Fruit fly (Drosophila melanogaster): ENCODE measurements around the gene Mhc.

Gene Mhc

DNA sequence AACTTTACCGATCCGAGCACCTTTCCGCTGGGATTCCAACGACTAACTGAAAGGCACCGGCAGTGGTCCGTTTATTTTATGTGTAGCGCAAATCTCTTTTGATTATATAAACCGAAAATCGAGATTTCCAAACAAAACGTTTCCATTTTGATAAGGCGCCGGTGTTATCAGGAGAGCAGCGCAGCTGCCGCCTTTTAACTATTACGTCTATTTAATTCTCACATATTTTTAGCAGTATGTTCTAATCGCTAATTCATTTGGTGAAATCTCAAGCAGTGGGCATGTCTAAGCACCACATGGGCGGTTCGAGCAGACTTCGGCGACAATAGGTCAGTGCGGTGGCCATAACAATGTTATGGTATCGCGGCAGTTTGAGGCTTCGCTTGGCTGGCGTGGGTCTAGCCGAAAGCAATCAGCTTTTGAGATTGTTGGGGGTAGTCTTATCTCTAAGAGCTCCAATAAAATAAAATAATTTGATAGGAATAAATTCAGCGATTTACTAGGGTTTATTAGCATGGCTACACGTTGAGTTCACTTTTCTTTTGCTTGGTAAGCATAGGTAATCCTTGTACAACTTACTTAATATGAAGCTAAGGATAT, 24.4 kb downstream of the Mhc start, which contains the start of gene Cyt-b5-r (continued):
- no peak for TF ChIP-seq D19B (GFP tag; optimal IDR thresholded peaks at IDR 0.05)
- TF ChIP-seq lilli (GFP tag; optimal IDR thresholded peaks at IDR 0.05), result no peak
- no peak for TF ChIP-seq CG10147 (GFP tag; optimal IDR thresholded peaks at IDR 0.05)
- no peak for TF ChIP-seq unc-4 (GFP tag; IDR thresholded peaks at IDR 0.05; ENCODE audit: partially characterized antibody)
- TF ChIP-seq sd (tag; optimal IDR thresholded peaks at IDR 0.05), result peak; percentile 58
- TF ChIP-seq CG17802 (tag; optimal IDR thresholded peaks at IDR 0.05), result no peak
- no peak for TF ChIP-seq yki (optimal IDR thresholded peaks at IDR 0.05)
- TF ChIP-seq CG31365 (tag; optimal IDR thresholded peaks at IDR 0.05), result no peak
- TF ChIP-seq her (GFP tag; optimal IDR thresholded peaks at IDR 0.05), result no peak
- TF ChIP-seq Myb (GFP tag; optimal IDR thresholded peaks at IDR 0.05), result no peak
- TF ChIP-seq grn (GFP tag; optimal IDR thresholded peaks at IDR 0.05), result peak; percentile 62
- no peak for TF ChIP-seq onecut (GFP tag; IDR thresholded peaks at IDR 0.05)
- no peak for TF ChIP-seq Ada2b (GFP tag; IDR thresholded peaks at IDR 0.05)
- no peak for TF ChIP-seq NfI (GFP tag; optimal IDR thresholded peaks at IDR 0.05)
- TF ChIP-seq CG4820 (GFP tag; optimal IDR thresholded peaks at IDR 0.05), result no peak
- TF ChIP-seq danr (GFP tag; IDR thresholded peaks at IDR 0.05), result no peak
- TF ChIP-seq CG15269 (tag; optimal IDR thresholded peaks at IDR 0.05), result no peak
- no peak for TF ChIP-seq fd96Cb (tag; optimal IDR thresholded peaks at IDR 0.05)
- no peak for TF ChIP-seq CG30403 (GFP tag; optimal IDR thresholded peaks at IDR 0.05)
- TF ChIP-seq Ets97D (GFP tag; optimal IDR thresholded peaks at IDR 0.05), result no peak
- TF ChIP-seq cwo (GFP tag; optimal IDR thresholded peaks at IDR 0.05), result peak; percentile 83
- no peak for TF ChIP-seq CG31441 (GFP tag; IDR thresholded peaks at IDR 0.05)
- no peak for TF ChIP-seq odd (GFP tag; optimal IDR thresholded peaks at IDR 0.05)
- no peak for TF ChIP-seq Oli (tag; optimal IDR thresholded peaks at IDR 0.05)
- no peak for TF ChIP-seq al (GFP tag; IDR thresholded peaks at IDR 0.05)
- no peak for TF ChIP-seq CG13296 (GFP tag; optimal IDR thresholded peaks at IDR 0.05)

DNA sequence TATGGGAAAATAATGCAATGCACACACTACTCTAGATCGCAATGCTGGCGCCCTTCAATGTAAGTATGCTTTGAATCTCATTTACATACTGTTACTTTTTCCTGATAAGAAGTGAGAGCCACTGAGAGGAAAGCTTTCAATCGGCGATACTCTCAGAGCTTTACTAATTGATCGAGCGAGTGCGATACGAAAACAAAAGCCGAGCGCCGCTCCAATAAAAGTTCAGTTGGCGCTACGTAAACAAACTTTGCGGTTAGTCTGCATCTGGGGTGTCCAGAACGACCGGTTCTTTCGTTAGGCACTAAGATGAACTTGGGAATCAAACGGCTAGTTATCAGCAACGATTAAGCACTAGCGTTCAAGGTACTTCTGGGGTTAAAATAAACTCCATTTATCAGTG, 25.0 kb downstream of the Mhc start, which contains the start of gene CG17928:
CG17928 (plus strand) TSS at position 224 of the 400 bp plus-strand sequence.
- TF ChIP-seq CG32532 (GFP tag; IDR thresholded peaks at IDR 0.05) (0 out of 2 replicates have a peak, but pooled peaks have one; percentile 11), CG12769 (tag; optimal IDR thresholded peaks at IDR 0.05) (peak; percentile 57), chn (GFP tag; optimal IDR thresholded peaks at IDR 0.05) (no peak), CG12155 (GFP tag; optimal IDR thresholded peaks at IDR 0.05) (peak; percentile 10), E2f1 (GFP tag; IDR thresholded peaks at IDR 0.05) (no peak), Deaf1 (tag; optimal IDR thresholded peaks at IDR 0.05) (peak; percentile 92), trh (GFP tag; optimal IDR thresholded peaks at IDR 0.05) (no peak), CG13287 (GFP tag; IDR thresholded peaks at IDR 0.05; ENCODE audit: partially characterized antibody) (peak; percentile 10; the same call in 1 of the 2 replicates), CG31441 (GFP tag; IDR thresholded peaks at IDR 0.05) (no peak), chinmo (GFP tag; IDR thresholded peaks at IDR 0.05; ENCODE audit: partially characterized antibody) (peak; percentile 77; the same call in 1 of the 4 replicates), mld (GFP tag; IDR thresholded peaks at IDR 0.05; ENCODE audit: partially characterized antibody) (no peak), mirr (GFP tag; optimal IDR thresholded peaks at IDR 0.05) (peak; percentile 21), CG8290 (GFP tag; optimal IDR thresholded peaks at IDR 0.05) (no peak), CG8290 (tag; optimal IDR thresholded peaks at IDR 0.05) (peak in 1 of 2 experiments; percentile 45), yki (optimal IDR thresholded peaks at IDR 0.05) (no peak), CG9437 (GFP tag; optimal IDR thresholded peaks at IDR 0.05) (peak; percentile 70), ranshi (GFP tag; IDR thresholded peaks at IDR 0.05) (no peak), caup (GFP tag; optimal IDR thresholded peaks at IDR 0.05; ENCODE audit: severe bottlenecking) (no peak), CG7745 (tag; optimal IDR thresholded peaks at IDR 0.05) (no peak), sr (GFP tag; IDR thresholded peaks at IDR 0.05) (no peak), sens-2 (GFP tag; IDR thresholded peaks at IDR 0.05) (no peak), CG15479 (GFP tag; optimal IDR thresholded peaks at IDR 0.05) (no peak), pan (optimal IDR thresholded peaks at IDR 0.05) (no peak), pan (GFP tag; optimal IDR thresholded peaks at IDR 0.05 in 1 of 2, IDR thresholded peaks at IDR 0.05 in 1 of 2) (peak in 1 of 2 experiments; percentile 12), corto (GFP tag; optimal IDR thresholded peaks at IDR 0.05) (no peak), hbn (GFP tag; IDR thresholded peaks at IDR 0.05; ENCODE audit: partially characterized antibody) (0 out of 2 replicates have a peak, but pooled peaks have one; percentile 13), CG15514 (GFP tag; optimal IDR thresholded peaks at IDR 0.05) (peak; percentile 3)

Measured in whole organism, embryonic.